Worm (Caenorhabditis elegans) whole organism, L2 larva: Measurements from ENCODE around the gene prde-1.

Experiments
- F13H6.1 ChIP-seq: sonication (generic microtip); optimal IDR thresholded peaks from 2 replicates; lab custom pipeline; 2016; ENCODE audit warnings: missing genetic modification characterization, missing compliant biosample characterization
- ZK546.5 ChIP-seq: sonication (generic microtip); optimal IDR thresholded peaks from 2 replicates; lab custom pipeline; 2017; ENCODE audit warnings: missing biosample characterization, missing genetic modification characterization
- aly-2 ChIP-seq: fragments of 150-350 bp; optimal IDR thresholded peaks from 2 replicates; lab custom pipeline; 2014; ENCODE audit warnings: missing biosample characterization, missing genetic modification characterization
- ama-1 ChIP-seq: fragments of 150-350 bp; optimal IDR thresholded peaks from 2 replicates; lab custom pipeline; 2018; ENCODE audit warnings: inconsistent platforms
- fos-1 ChIP-seq: fragments of 150-350 bp; optimal IDR thresholded peaks from 2 replicates; lab custom pipeline; 2014; ENCODE audit warnings: missing biosample characterization, missing genetic modification characterization
- lin-13 ChIP-seq: fragments of 150-350 bp; optimal IDR thresholded peaks from 2 replicates; lab custom pipeline; 2014; ENCODE audit warnings: missing biosample characterization, missing genetic modification reagents, missing genetic modification characterization
- nhr-237 ChIP-seq: fragments of 150-350 bp; optimal IDR thresholded peaks from 2 replicates; lab custom pipeline; 2014; ENCODE audit warnings: missing biosample characterization, missing genetic modification characterization
- skn-1 ChIP-seq: sonication (generic microtip); optimal IDR thresholded peaks from 2 replicates; lab custom pipeline; 2017; ENCODE audit warnings: missing biosample characterization, missing genetic modification characterization
- sma-3 ChIP-seq: sonication (generic microtip); optimal IDR thresholded peaks from 2 replicates; lab custom pipeline; 2016; ENCODE audit warnings: missing genetic modification reagents, missing genetic modification characterization, missing compliant biosample characterization
- unc-39 ChIP-seq: fragments of 150-350 bp; optimal IDR thresholded peaks from 2 replicates; lab custom pipeline; 2014; ENCODE audit warnings: missing biosample characterization, missing genetic modification characterization
- unc-62 ChIP-seq: fragments of 150-350 bp; optimal IDR thresholded peaks from 2 replicates; lab custom pipeline; 2014; ENCODE audit warnings: missing biosample characterization, missing genetic modification reagents, missing genetic modification characterization

- no peak for TF ChIP-seq sma-3 (GFP tag; lab: Kevin White, UChicago)
- TF ChIP-seq skn-1 (tag; lab: Kevin White, UChicago): no peak
- TF ChIP-seq unc-62 (GFP tag; lab: Kevin White, UChicago): no peak
- no peak for TF ChIP-seq nhr-237 (tag; lab: Kevin White, UChicago)
- TF ChIP-seq aly-2 (tag; lab: Kevin White, UChicago): no peak
- TF ChIP-seq fos-1 (tag; lab: Kevin White, UChicago): no peak
- TF ChIP-seq ama-1 (lab: Kevin White, UChicago): no peak
- no peak for TF ChIP-seq ZK546.5
- TF ChIP-seq F13H6.1: no peak
- no peak for TF ChIP-seq lin-13 (GFP tag; lab: Kevin White, UChicago)
- TF ChIP-seq unc-39 (tag; lab: Kevin White, UChicago): no peak
Observed at ce11 chrV:15520398-15520797, 17.6 kb upstream of the prde-1 start.
